Fruit fly (Drosophila melanogaster): ENCODE data around the gene CG7857.

The CG7857 gene

dm6 chr3L:15508233-15508632 is 3.5 kb upstream of the CG7857 start, which contains the start of gene CG7841 (continued):
- peak; percentile 99 for TF ChIP-seq gcm (GFP tag; optimal IDR thresholded peaks at IDR 0.05)
- TF ChIP-seq Doc2 (GFP tag; IDR thresholded peaks at IDR 0.05): no peak
- peak; percentile 89; the same call in 2 of the 3 replicates for TF ChIP-seq sr (GFP tag; IDR thresholded peaks at IDR 0.05)
- peak; percentile 81 for TF ChIP-seq pfk (GFP tag; optimal IDR thresholded peaks at IDR 0.05)
- peak; percentile 87 for TF ChIP-seq aop (GFP tag; IDR thresholded peaks at IDR 0.05)
- TF ChIP-seq CG7372 (GFP tag; IDR thresholded peaks at IDR 0.05): peak; percentile 95
- no peak for TF ChIP-seq sna (GFP tag; IDR thresholded peaks at IDR 0.05; ENCODE audit: partially characterized antibody)
- peak; percentile 79 for TF ChIP-seq peb (GFP tag; IDR thresholded peaks at IDR 0.05)
- peak; percentile 98 for TF ChIP-seq CG13894 (tag; optimal IDR thresholded peaks at IDR 0.05)
- peak; percentile 92 for TF ChIP-seq trh (GFP tag; optimal IDR thresholded peaks at IDR 0.05)
- peak; percentile 92 for TF ChIP-seq Nf-YA (GFP tag; IDR thresholded peaks at IDR 0.05)
- peak; percentile 98 for TF ChIP-seq Hsf (GFP tag; optimal IDR thresholded peaks at IDR 0.05)
- TF ChIP-seq Fer2 (tag; optimal IDR thresholded peaks at IDR 0.05): peak; percentile 96
- TF ChIP-seq otp (GFP tag; IDR thresholded peaks at IDR 0.05): peak; percentile 96
- no peak; the same call in 1 of the 3 replicates for TF ChIP-seq CG6175 (GFP tag; IDR thresholded peaks at IDR 0.05)
- peak; percentile 97 for TF ChIP-seq Blimp-1 (GFP tag; optimal IDR thresholded peaks at IDR 0.05)
- TF ChIP-seq CG2129 (GFP tag; IDR thresholded peaks at IDR 0.05; ENCODE audit: partially characterized antibody): no peak
- peak; percentile 44 to 83 for TF ChIP-seq insv (GFP tag; optimal IDR thresholded peaks at IDR 0.05)
- peak; percentile 99 for TF ChIP-seq Hmr (GFP tag; optimal IDR thresholded peaks at IDR 0.05)
- peak; percentile 93 for TF ChIP-seq E2f1 (GFP tag; IDR thresholded peaks at IDR 0.05)
- TF ChIP-seq nau (GFP tag; optimal IDR thresholded peaks at IDR 0.05): peak; percentile 96
- peak; percentile 99 for TF ChIP-seq vvl (GFP tag; IDR thresholded peaks at IDR 0.05)
- no peak for TF ChIP-seq fru (optimal IDR thresholded peaks at IDR 0.05)
- TF ChIP-seq Kr (GFP tag; optimal IDR thresholded peaks at IDR 0.05): peak; percentile 85
- peak; percentile 91 for TF ChIP-seq Ets97D (GFP tag; optimal IDR thresholded peaks at IDR 0.05)
- peak; percentile 94 for TF ChIP-seq Atf3 (GFP tag; optimal IDR thresholded peaks at IDR 0.05)
- TF ChIP-seq CG5953 (GFP tag; IDR thresholded peaks at IDR 0.05): peak; percentile 93
- peak; percentile 92 for TF ChIP-seq slp2 (GFP tag; optimal IDR thresholded peaks at IDR 0.05)
- TF ChIP-seq nmo (GFP tag; optimal IDR thresholded peaks at IDR 0.05): peak; percentile 98
- TF ChIP-seq H2.0 (GFP tag; IDR thresholded peaks at IDR 0.05): peak; percentile 92
- TF ChIP-seq CG2116 (GFP tag; optimal IDR thresholded peaks at IDR 0.05): peak; percentile 87
- TF ChIP-seq CG15011 (GFP tag; optimal IDR thresholded peaks at IDR 0.05): peak; percentile 97
- no peak for TF ChIP-seq h (optimal IDR thresholded peaks at IDR 0.05)
- peak; percentile 98 for TF ChIP-seq NC2β (GFP tag; optimal IDR thresholded peaks at IDR 0.05)
- peak; percentile 80 for TF ChIP-seq Adf1 (GFP tag; IDR thresholded peaks at IDR 0.05)
- peak; percentile 74 for TF ChIP-seq CG4360 (GFP tag; IDR thresholded peaks at IDR 0.05)
- TF ChIP-seq tx (GFP tag; optimal IDR thresholded peaks at IDR 0.05): peak; percentile 96
- peak; percentile 97 for TF ChIP-seq CG18476 (GFP tag; optimal IDR thresholded peaks at IDR 0.05)
- peak; percentile 93 for TF ChIP-seq CG16779 (GFP tag; IDR thresholded peaks at IDR 0.05)
- no peak for TF ChIP-seq ro (GFP tag; IDR thresholded peaks at IDR 0.05)
- TF ChIP-seq sens (GFP tag): peak; percentile 99
- peak; percentile 98 for TF ChIP-seq lilli (GFP tag; optimal IDR thresholded peaks at IDR 0.05)
- peak; percentile 97 for TF ChIP-seq eyg (GFP tag; optimal IDR thresholded peaks at IDR 0.05)
- TF ChIP-seq Trl (optimal IDR thresholded peaks at IDR 0.05): no peak
- TF ChIP-seq Trl (GFP tag; optimal IDR thresholded peaks at IDR 0.05): peak; percentile 97
- peak; percentile 92 for TF ChIP-seq pnt (GFP tag; optimal IDR thresholded peaks at IDR 0.05)
- peak; percentile 96 for TF ChIP-seq Mes4 (GFP tag; optimal IDR thresholded peaks at IDR 0.05)
- TF ChIP-seq stwl (tag; optimal IDR thresholded peaks at IDR 0.05): peak; percentile 78
- TF ChIP-seq scrt (GFP tag; optimal IDR thresholded peaks at IDR 0.05): peak; percentile 98
- peak; percentile 98 for TF ChIP-seq CG10147 (GFP tag; optimal IDR thresholded peaks at IDR 0.05)
- TF ChIP-seq CG31224 (GFP tag; IDR thresholded peaks at IDR 0.05): peak; percentile 89
- peak; percentile 97 for TF ChIP-seq CG12744 (GFP tag; optimal IDR thresholded peaks at IDR 0.05)
- no peak; the same call in 1 of the 2 replicates for TF ChIP-seq Lim3 (GFP tag; IDR thresholded peaks at IDR 0.05)
